Worm (Caenorhabditis elegans) whole organism, L4 larva: ENCODE measurements around the gene T28C6.11.
A peak's percentile ranks its signal among the peaks of the same experiment; 100 is the strongest.

Source experiments
- F37D6.2 ChIP-seq: sonication (generic microtip); optimal IDR thresholded peaks from 2 replicates; lab custom pipeline; 2016; ENCODE audit warnings: mild to moderate bottlenecking, missing genetic modification characterization, missing compliant biosample characterization
- F44E2.7 ChIP-seq: fragments of 200-800 bp; sonication (Bioruptor generic); IDR thresholded peaks from 2 replicates; pipeline ENCODE4 v2.1.2; 2022; ENCODE audit warnings: missing genetic modification characterization, missing compliant biosample characterization
- Y48G9A.11 ChIP-seq: fragments of 200-800 bp; sonication (Bioruptor generic); IDR thresholded peaks from 2 replicates; pipeline ENCODE4 v1.3.6; 2022; ENCODE audit warnings: missing genetic modification reagents, missing genetic modification characterization, missing compliant biosample characterization
- Y5F2A.4 ChIP-seq: fragments of 200-800 bp; sonication (Bioruptor generic); optimal IDR thresholded peaks from 2 replicates; lab custom pipeline; 2018; ENCODE audit warnings: mild to moderate bottlenecking, missing genetic modification characterization, missing compliant biosample characterization
- Y75B8A.6 ChIP-seq: fragments of 200-800 bp; sonication (Bioruptor generic); IDR thresholded peaks from 2 replicates; pipeline ENCODE4 v1.3.6; 2022; ENCODE audit warnings: missing genetic modification reagents, missing genetic modification characterization, missing compliant biosample characterization
- aly-2 ChIP-seq: sonication (generic microtip); optimal IDR thresholded peaks from 2 replicates; lab custom pipeline; 2018; ENCODE audit warnings: missing biosample characterization, missing genetic modification characterization
- attf-4 ChIP-seq: sonication (generic microtip); optimal IDR thresholded peaks from 3 replicates; lab custom pipeline; 2017; ENCODE audit warnings: missing biosample characterization, missing genetic modification characterization
- ceh-62 ChIP-seq: sonication (generic microtip); optimal IDR thresholded peaks from 2 replicates; lab custom pipeline; 2017; ENCODE audit warnings: missing biosample characterization, missing genetic modification characterization
- ceh-82 ChIP-seq: sonication (generic microtip); optimal IDR thresholded peaks from 2 replicates; lab custom pipeline; 2017; ENCODE audit warnings: missing biosample characterization, missing genetic modification characterization
- ces-1 ChIP-seq: fragments of 150-350 bp; sonication (generic microtip); optimal IDR thresholded peaks from 4 replicates; lab custom pipeline; 2014; ENCODE audit warnings: missing biosample characterization, missing genetic modification reagents, missing genetic modification characterization
- cey-2 ChIP-seq: sonication (generic microtip); optimal IDR thresholded peaks from 3 replicates; lab custom pipeline; 2017; ENCODE audit warnings: missing genetic modification characterization, mild to moderate bottlenecking, missing compliant biosample characterization, antibody characterized with exemption, borderline replicate concordance; ENCODE audit not compliant: insufficient read depth
- daf-16 ChIP-seq, 3 experiments: sonication (generic microtip); optimal IDR thresholded peaks; 2 replicates each; lab custom pipeline; 2016 to 2017; ENCODE audit warnings: missing genetic modification characterization in 3 of 3, missing genetic modification reagents in 3 of 3, mild to moderate bottlenecking in 2 of 3, missing compliant biosample characterization in 2 of 3, missing biosample characterization in 1 of 3, moderate library complexity in 1 of 3
- daf-8 ChIP-seq: fragments of 200-800 bp; sonication (Bioruptor generic); IDR thresholded peaks from 2 replicates; pipeline ENCODE4 v1.3.6; 2022; ENCODE audit warnings: missing genetic modification characterization, missing compliant biosample characterization
- dmd-6 ChIP-seq: fragments of 200-800 bp; sonication (Bioruptor generic); IDR thresholded peaks from 2 replicates; pipeline ENCODE4 v1.3.6; 2022; ENCODE audit warnings: missing genetic modification reagents, missing genetic modification characterization, missing compliant biosample characterization
- duxl-1 ChIP-seq: sonication (generic microtip); optimal IDR thresholded peaks from 2 replicates; lab custom pipeline; 2016; ENCODE audit warnings: mild to moderate bottlenecking, missing genetic modification characterization, moderate library complexity, missing compliant biosample characterization; ENCODE audit not compliant: poor library complexity
- dve-1 ChIP-seq: sonication (generic microtip); optimal IDR thresholded peaks from 2 replicates; lab custom pipeline; 2017; ENCODE audit warnings: antibody characterized with exemption, mild to moderate bottlenecking, missing genetic modification characterization, missing compliant biosample characterization; ENCODE audit not compliant: insufficient read depth
- egl-43 ChIP-seq: fragments of 200-800 bp; sonication (Bioruptor generic); IDR thresholded peaks from 2 replicates; pipeline ENCODE4 v1.3.6; 2022; ENCODE audit warnings: missing genetic modification reagents, missing genetic modification characterization, missing compliant biosample characterization
- fkh-10 ChIP-seq: fragments of 150-350 bp; optimal IDR thresholded peaks from 2 replicates; lab custom pipeline; 2014; ENCODE audit warnings: missing biosample characterization, missing genetic modification reagents, missing genetic modification characterization
- gei-8 ChIP-seq: fragments of 200-800 bp; sonication (Bioruptor generic); optimal IDR thresholded peaks from 2 replicates; lab custom pipeline; 2018; ENCODE audit warnings: mild to moderate bottlenecking, missing genetic modification characterization, missing compliant biosample characterization
- hlh-11 ChIP-seq: fragments of 200-800 bp; sonication (Bioruptor generic); optimal IDR thresholded peaks from 2 replicates; lab custom pipeline; 2018; ENCODE audit warnings: mild to moderate bottlenecking, missing genetic modification characterization, missing compliant biosample characterization
- hlh-30 ChIP-seq: sonication (generic microtip); optimal IDR thresholded peaks from 2 replicates; lab custom pipeline; 2017; ENCODE audit warnings: antibody characterized with exemption, mild to moderate bottlenecking, missing genetic modification characterization, missing compliant biosample characterization; ENCODE audit not compliant: insufficient read depth
- hmg-1.1 ChIP-seq: fragments of 200-800 bp; sonication (Bioruptor generic); IDR thresholded peaks from 2 replicates; pipeline ENCODE4 v1.3.6; 2022; ENCODE audit warnings: missing genetic modification reagents, missing genetic modification characterization, missing compliant biosample characterization
- jun-1 ChIP-seq: fragments of 150-350 bp; optimal IDR thresholded peaks from 2 replicates; lab custom pipeline; 2014; ENCODE audit warnings: missing biosample characterization, missing genetic modification reagents, missing genetic modification characterization
- lin-15B ChIP-seq: fragments of 150-350 bp; sonication (generic microtip); optimal IDR thresholded peaks from 3 replicates; lab custom pipeline; 2014; ENCODE audit warnings: missing biosample characterization, missing genetic modification characterization
- madf-5 ChIP-seq, 2 experiments: fragments of 200-800 bp; sonication (Bioruptor generic); IDR thresholded peaks; 2 replicates each; pipeline ENCODE4 v1.3.6; 2022; ENCODE audit warnings: missing compliant biosample characterization in 2 of 2, missing genetic modification characterization in 2 of 2
- madf-9 ChIP-seq: fragments of 200-800 bp; sonication (Bioruptor generic); conservative IDR thresholded peaks from 2 replicates; pipeline ENCODE4 v1.3.6; 2022; ENCODE audit warnings: missing genetic modification reagents, missing genetic modification characterization, missing compliant biosample characterization
- mdl-1 ChIP-seq, 2 experiments: fragments of 150-350 bp in 1 of 2; sonication (generic microtip) in 1 of 2; optimal IDR thresholded peaks; 2 replicates each; lab custom pipeline; 2014 to 2017; ENCODE audit warnings: missing biosample characterization in 2 of 2, missing genetic modification characterization in 2 of 2
- mdt-29 ChIP-seq: fragments of 200-800 bp; sonication (Bioruptor generic); IDR thresholded peaks from 2 replicates; pipeline ENCODE4 v1.3.6; 2022; ENCODE audit warnings: missing genetic modification reagents, missing genetic modification characterization, missing compliant biosample characterization
- mep-1 ChIP-seq: fragments of 150-350 bp; sonication (generic microtip); optimal IDR thresholded peaks from 3 replicates; lab custom pipeline; 2014; ENCODE audit warnings: missing biosample characterization, missing genetic modification characterization
- mes-2 ChIP-seq: sonication (generic microtip); optimal IDR thresholded peaks from 2 replicates; lab custom pipeline; 2016; ENCODE audit warnings: missing genotype, mild to moderate bottlenecking, missing genetic modification characterization, missing compliant biosample characterization; ENCODE audit not compliant: poor library complexity, severe bottlenecking
- mxl-3 ChIP-seq: fragments of 200-800 bp; sonication (Bioruptor generic); optimal IDR thresholded peaks from 2 replicates; lab custom pipeline; 2018; ENCODE audit warnings: mild to moderate bottlenecking, missing genetic modification characterization, missing compliant biosample characterization
- nhr-10 ChIP-seq: fragments of 150-350 bp; optimal IDR thresholded peaks from 2 replicates; lab custom pipeline; 2014; ENCODE audit warnings: missing biosample characterization, missing genetic modification characterization
- nhr-28 ChIP-seq: fragments of 150-350 bp; optimal IDR thresholded peaks from 2 replicates; lab custom pipeline; 2014; ENCODE audit warnings: missing biosample characterization, missing genetic modification characterization
- nhr-41 ChIP-seq: fragments of 200-800 bp; sonication (Bioruptor generic); IDR thresholded peaks from 2 replicates; pipeline ENCODE4 v1.3.6; 2022; ENCODE audit warnings: missing genetic modification reagents, missing genetic modification characterization, missing compliant biosample characterization
- nhr-48 ChIP-seq: sonication (generic microtip); optimal IDR thresholded peaks from 2 replicates; lab custom pipeline; 2016; ENCODE audit warnings: mild to moderate bottlenecking, missing genetic modification characterization, missing compliant biosample characterization
- nhr-76 ChIP-seq: fragments of 150-350 bp; optimal IDR thresholded peaks from 2 replicates; lab custom pipeline; 2014; ENCODE audit warnings: missing biosample characterization, missing genetic modification characterization
- nhr-77 ChIP-seq: fragments of 150-350 bp; optimal IDR thresholded peaks from 2 replicates; lab custom pipeline; 2014; ENCODE audit warnings: missing biosample characterization, missing genetic modification characterization
- pha-4 ChIP-seq, 2 experiments: fragments of 150-350 bp in 1 of 2; fragments of 200-800 bp in 1 of 2; sonication (Bioruptor generic) in 1 of 2; IDR thresholded peaks in 1 of 2; optimal IDR thresholded peaks in 1 of 2; 2 replicates each; pipeline versions ENCODE4 v1.3.6 to Lab custom; 2014 to 2022; ENCODE audit warnings: missing genetic modification characterization in 2 of 2, missing genetic modification reagents in 2 of 2, missing biosample characterization in 1 of 2, missing compliant biosample characterization in 1 of 2
- php-3 ChIP-seq: fragments of 200-800 bp; sonication (Bioruptor generic); IDR thresholded peaks from 2 replicates; pipeline ENCODE4 v1.3.6; 2022; ENCODE audit warnings: missing genetic modification reagents, missing genetic modification characterization, missing compliant biosample characterization
- pqm-1 ChIP-seq: sonication (generic microtip); optimal IDR thresholded peaks from 2 replicates; lab custom pipeline; 2017; ENCODE audit warnings: missing biosample characterization, missing genetic modification characterization
- sdz-12 ChIP-seq: fragments of 200-800 bp; sonication (Bioruptor generic); optimal IDR thresholded peaks from 2 replicates; lab custom pipeline; 2018; ENCODE audit warnings: mild to moderate bottlenecking, missing genetic modification characterization, missing compliant biosample characterization
- tra-1 ChIP-seq: fragments of 200-800 bp; sonication (Bioruptor generic); IDR thresholded peaks from 2 replicates; pipeline ENCODE4 v1.3.6; 2022; ENCODE audit warnings: missing genetic modification reagents, missing genetic modification characterization, missing compliant biosample characterization
- unc-39 ChIP-seq: sonication (generic microtip); optimal IDR thresholded peaks from 2 replicates; lab custom pipeline; 2017; ENCODE audit warnings: missing biosample characterization, missing genetic modification characterization
- unc-62 ChIP-seq, 3 experiments: fragments of 150-350 bp in 1 of 3; sonication (generic microtip); optimal IDR thresholded peaks in 2 of 3; peaks in 1 of 3; 1 replicate in 1 of 3; 2 replicates in 2 of 3; lab custom pipeline; 2014 to 2017; ENCODE audit warnings: missing biosample characterization in 3 of 3, missing genetic modification characterization in 3 of 3, missing genetic modification reagents in 3 of 3, missing genotype in 1 of 3
- zfp-3 ChIP-seq: fragments of 200-800 bp; sonication (Bioruptor generic); conservative IDR thresholded peaks from 2 replicates; pipeline ENCODE4 v1.3.6; 2022; ENCODE audit warnings: missing genetic modification reagents, missing genetic modification characterization, missing compliant biosample characterization
- zip-2 ChIP-seq: fragments of 150-350 bp; optimal IDR thresholded peaks from 2 replicates; lab custom pipeline; 2014; ENCODE audit warnings: missing biosample characterization, missing genetic modification characterization
- ztf-11 ChIP-seq: fragments of 150-350 bp; optimal IDR thresholded peaks from 2 replicates; lab custom pipeline; 2014; ENCODE audit warnings: missing biosample characterization, missing genetic modification characterization

Gene T28C6.11

ce11 chrIV:8844457-8844856, 4.4 kb upstream of the T28C6.11 start, which contains the start of gene T11B7.2:
TSS of gene T11B7.2 (minus strand) at chrIV:8844557.
- TF ChIP-seq zip-2 (tag; lab: Kevin White, UChicago) (no peak), Y5F2A.4 (GFP tag; lab: Kevin White, UChicago) (no peak), nhr-28 (tag; lab: Kevin White, UChicago) (no peak), attf-4 (tag; lab: Kevin White, UChicago) (no peak), mdt-29 (GFP tag; lab: Robert Waterston, UW) (no peak), daf-16 (GFP tag; optimal IDR thresholded peaks at IDR 0.05; lab: Kevin White, UChicago) (no peak), daf-16 (tag; optimal IDR thresholded peaks at IDR 0.05; lab: Kevin White, UChicago) (no peak), php-3 (GFP tag; lab: Robert Waterston, UW) (no peak), madf-5 (GFP tag; IDR thresholded peaks at IDR 0.05; lab: Robert Waterston, UW) (no peak), F44E2.7 (GFP tag; lab: Robert Waterston, UW) (no peak), pqm-1 (no peak), F37D6.2 (tag; lab: Kevin White, UChicago) (no peak), Y48G9A.11 (no peak), ces-1 (GFP tag; lab: Kevin White, UChicago) (no peak), nhr-48 (tag; lab: Kevin White, UChicago) (no peak), madf-9 (GFP tag; lab: Robert Waterston, UW) (no peak), nhr-76 (no peak), unc-62 (GFP tag; optimal IDR thresholded peaks at IDR 0.05 in 1 of 2; lab: Kevin White, UChicago) (no peak), unc-62 (tag; optimal IDR thresholded peaks at IDR 0.05; lab: Kevin White, UChicago) (no peak), aly-2 (no peak)

DNA sequence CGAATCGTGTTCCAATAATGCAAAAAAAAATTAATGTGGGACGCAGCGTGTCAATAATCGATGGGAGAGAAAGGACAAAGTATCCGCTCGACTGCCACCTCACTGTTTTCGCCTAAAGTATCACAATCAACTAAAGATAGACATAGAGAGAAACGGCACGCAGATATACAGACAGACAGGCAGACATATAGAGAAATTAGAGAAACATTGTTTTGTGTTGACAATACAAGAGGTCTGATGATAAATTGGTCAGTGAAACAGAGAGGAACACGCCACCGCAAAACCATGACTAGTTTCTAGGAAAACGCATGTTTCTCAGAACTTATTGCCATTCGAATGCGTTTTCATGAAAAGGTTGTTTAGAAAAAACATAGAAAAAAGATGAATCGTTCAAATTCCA, 9.5 kb downstream of the T28C6.11 start, which contains the start of gene T28C6.8:
Gene T28C6.8, minus strand, starts transcription at position 137 of the 400 bp plus-strand sequence.
- peak; percentile 83 for TF ChIP-seq mxl-3 (GFP tag; lab: Kevin White, UChicago)
- no peak for TF ChIP-seq tra-1 (GFP tag; lab: Robert Waterston, UW)
- TF ChIP-seq egl-43, result no peak
- TF ChIP-seq lin-15B (tag; lab: Kevin White, UChicago), result no peak
- peak; percentile 33 for TF ChIP-seq cey-2 (tag; lab: Kevin White, UChicago)
- TF ChIP-seq mdl-1 (tag; optimal IDR thresholded peaks at IDR 0.05; lab: Kevin White, UChicago), result peak in 1 of 2 experiments; percentile 47
- TF ChIP-seq mes-2 (tag; lab: Kevin White, UChicago), result peak; percentile 29
- TF ChIP-seq Y48G9A.11, result no peak
- peak; percentile 84 for TF ChIP-seq hlh-11 (tag; lab: Kevin White, UChicago)
- peak; percentile 23 for TF ChIP-seq mep-1 (tag; lab: Kevin White, UChicago)
- TF ChIP-seq hmg-1.1 (GFP tag; lab: Robert Waterston, UW), result 0 out of 2 replicates have a peak, but pooled peaks have one; percentile 46
- peak; percentile 43 for TF ChIP-seq dve-1 (tag; lab: Kevin White, UChicago)
- no peak for TF ChIP-seq gei-8
- peak; percentile 46 for TF ChIP-seq dmd-6 (GFP tag; lab: Robert Waterston, UW)
- no peak for TF ChIP-seq zfp-3 (GFP tag; lab: Robert Waterston, UW)
- no peak for TF ChIP-seq daf-8 (GFP tag; lab: Robert Waterston, UW)
- no peak for TF ChIP-seq nhr-41 (GFP tag; lab: Robert Waterston, UW)
- no peak for TF ChIP-seq unc-39 (tag; lab: Kevin White, UChicago)
- no peak for TF ChIP-seq duxl-1 (tag; lab: Kevin White, UChicago)
- TF ChIP-seq madf-9 (GFP tag; lab: Robert Waterston, UW), result no peak
- TF ChIP-seq fkh-10 (GFP tag; lab: Kevin White, UChicago), result no peak
- no peak for TF ChIP-seq ces-1 (GFP tag; lab: Kevin White, UChicago)
- TF ChIP-seq jun-1, result no peak
- no peak for TF ChIP-seq nhr-10 (tag; lab: Kevin White, UChicago)
- no peak for TF ChIP-seq pha-4 (GFP tag; IDR thresholded peaks at IDR 0.05; lab: Robert Waterston, UW)
- TF ChIP-seq pha-4 (tag; optimal IDR thresholded peaks at IDR 0.05; lab: Kevin White, UChicago), result no peak
- no peak for TF ChIP-seq sdz-12 (GFP tag; lab: Kevin White, UChicago)
- peak; percentile 68 for TF ChIP-seq hlh-30
- TF ChIP-seq daf-16 (GFP tag; optimal IDR thresholded peaks at IDR 0.05; lab: Kevin White, UChicago), result no peak
- peak; percentile 93 for TF ChIP-seq daf-16 (tag; optimal IDR thresholded peaks at IDR 0.05; lab: Kevin White, UChicago)
- peak; percentile 77 for TF ChIP-seq nhr-77 (tag; lab: Kevin White, UChicago)
- TF ChIP-seq ceh-62, result no peak
- peak; percentile 22 for TF ChIP-seq pqm-1
- TF ChIP-seq ceh-82 (tag; lab: Kevin White, UChicago), result no peak
- no peak for TF ChIP-seq ztf-11 (tag; lab: Kevin White, UChicago)
- TF ChIP-seq Y75B8A.6, result no peak
